ENCODE assay signal across 1 fruit fly cellular context in the genomic region with DNA sequence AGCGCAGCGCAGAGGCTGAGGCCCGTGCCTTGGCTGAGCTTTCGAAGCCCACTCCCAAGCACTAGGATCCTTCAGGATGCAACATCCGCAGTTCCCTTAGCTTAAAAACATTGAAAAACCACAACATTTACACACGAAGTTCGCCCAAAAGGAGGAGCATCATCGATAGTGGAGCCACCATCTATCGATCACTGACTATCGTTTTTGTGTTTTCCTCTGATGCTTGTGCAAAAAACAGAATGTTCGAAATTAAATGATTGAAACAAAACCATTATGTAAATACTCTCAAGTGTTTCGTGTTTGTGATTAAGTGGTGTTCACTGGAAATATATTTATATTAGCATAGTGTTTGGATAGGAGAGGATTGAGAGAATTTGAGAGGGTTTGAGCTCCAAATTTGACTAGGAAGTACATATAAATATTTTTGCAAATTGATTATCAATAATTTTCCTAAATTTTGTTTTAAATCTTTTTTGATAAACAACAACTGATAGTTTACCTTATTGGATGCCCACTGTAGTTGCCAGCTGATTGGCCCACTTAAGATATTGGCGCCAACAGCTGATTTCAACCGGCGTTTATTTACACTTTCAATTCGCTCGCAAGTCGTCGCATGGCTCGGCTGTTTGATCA.
TF ChIP-seq lines count a peak whose summit lies in the region.

A gene (plus strand): TSS at position 580 of the 633 bp plus-strand sequence.

TF ChIP-seq in whole organism, embryonic, 481 proteins besides CTCF, POLR2A, EP300 and RAD21 (continued from another document and continues in another):
- TF ChIP-seq Aef1 (GFP tag; IDR thresholded peaks at IDR 0.05; lab: Robert Waterston, UW) (peak; percentile 55; the same call in 2 of the 3 replicates), pfk (GFP tag; optimal IDR thresholded peaks at IDR 0.05; lab: Kevin White, UChicago) (no peak), NfI (GFP tag; optimal IDR thresholded peaks at IDR 0.05; lab: Kevin White, UChicago) (peak; percentile 65), dpn (GFP tag; optimal IDR thresholded peaks at IDR 0.05; lab: Kevin White, UChicago) (peak; percentile 68 to 76), cato (GFP tag; optimal IDR thresholded peaks at IDR 0.05; lab: Kevin White, UChicago; ENCODE audit: borderline replicate concordance) (peak; percentile 49), Neu2 (GFP tag; optimal IDR thresholded peaks at IDR 0.05; lab: Kevin White, UChicago; ENCODE audit: borderline replicate concordance) (no peak), sd (tag; optimal IDR thresholded peaks at IDR 0.05; lab: Kevin White, UChicago) (peak; percentile 29), ftz-f1 (GFP tag; optimal IDR thresholded peaks at IDR 0.05; lab: Kevin White, UChicago) (no peak), Asciz (GFP tag; optimal IDR thresholded peaks at IDR 0.05; lab: Kevin White, UChicago) (peak; percentile 75), Fer3 (tag; optimal IDR thresholded peaks at IDR 0.05; lab: Kevin White, UChicago) (peak; percentile 73), CG17186 (GFP tag; optimal IDR thresholded peaks at IDR 0.05; lab: Kevin White, UChicago) (peak; percentile 9), CoRest (tag; optimal IDR thresholded peaks at IDR 0.05; lab: Kevin White, UChicago) (peak; percentile 80), lmd (GFP tag; IDR thresholded peaks at IDR 0.05; lab: Robert Waterston, UW) (peak; percentile 64; the same call in 1 of the 2 replicates), CG6854 (GFP tag; optimal IDR thresholded peaks at IDR 0.05; lab: Kevin White, UChicago) (peak; percentile 57), org-1 (GFP tag; optimal IDR thresholded peaks at IDR 0.05; lab: Kevin White, UChicago) (peak; percentile 65), Pdp1 (GFP tag; optimal IDR thresholded peaks at IDR 0.05; lab: Kevin White, UChicago) (peak; percentile 67 to 76), CG30020 (tag; optimal IDR thresholded peaks at IDR 0.05; lab: Kevin White, UChicago) (peak; percentile 10), NC2β (GFP tag; optimal IDR thresholded peaks at IDR 0.05; lab: Kevin White, UChicago) (peak; percentile 59), row (GFP tag; IDR thresholded peaks at IDR 0.05; lab: Robert Waterston, UW) (peak; percentile 87), CG31388 (GFP tag; optimal IDR thresholded peaks at IDR 0.05; lab: Kevin White, UChicago) (peak; percentile 60), Blimp-1 (GFP tag; optimal IDR thresholded peaks at IDR 0.05; lab: Kevin White, UChicago) (peak; percentile 78), otp (GFP tag; IDR thresholded peaks at IDR 0.05; lab: Robert Waterston, UW) (peak; percentile 65; the same call in 1 of the 3 replicates), BEAF-32 (GFP tag; optimal IDR thresholded peaks at IDR 0.05; lab: Kevin White, UChicago) (peak; percentile 48), HLH3B (GFP tag; IDR thresholded peaks at IDR 0.05; lab: Robert Waterston, UW) (peak; percentile 75), ato (GFP tag; IDR thresholded peaks at IDR 0.05; lab: Robert Waterston, UW; ENCODE audit: partially characterized antibody) (no peak), Spps (tag; optimal IDR thresholded peaks at IDR 0.05; lab: Kevin White, UChicago) (peak; percentile 71), pita (GFP tag; optimal IDR thresholded peaks at IDR 0.05; lab: Kevin White, UChicago) (no peak), CG18619 (GFP tag; optimal IDR thresholded peaks at IDR 0.05; lab: Kevin White, UChicago) (peak; percentile 57), CG12744 (GFP tag; optimal IDR thresholded peaks at IDR 0.05; lab: Kevin White, UChicago) (peak; percentile 64), CG11247 (GFP tag; IDR thresholded peaks at IDR 0.05; lab: Robert Waterston, UW) (peak; percentile 39; the same call in 1 of the 2 replicates), NC2α (GFP tag; optimal IDR thresholded peaks at IDR 0.05; lab: Kevin White, UChicago) (no peak), CG11085 (GFP tag; IDR thresholded peaks at IDR 0.05; lab: Robert Waterston, UW) (0 out of 2 replicates have a peak, but pooled peaks have one; percentile 50), danr (GFP tag; IDR thresholded peaks at IDR 0.05; lab: Robert Waterston, UW) (no peak), CG14860 (GFP tag; IDR thresholded peaks at IDR 0.05; lab: Robert Waterston, UW; ENCODE audit: partially characterized antibody) (no peak), Hr51 (GFP tag; optimal IDR thresholded peaks at IDR 0.05; lab: Kevin White, UChicago) (peak; percentile 71 to 82), Eip74EF (GFP tag; optimal IDR thresholded peaks at IDR 0.05; lab: Kevin White, UChicago) (peak in 1 of 2 experiments; percentile 74), CG3163 (GFP tag; optimal IDR thresholded peaks at IDR 0.05; lab: Kevin White, UChicago) (no peak), HLH54F (GFP tag; optimal IDR thresholded peaks at IDR 0.05; lab: Kevin White, UChicago) (peak; percentile 47), CG6791 (GFP tag; IDR thresholded peaks at IDR 0.05; lab: Robert Waterston, UW; ENCODE audit: partially characterized antibody) (0 out of 3 replicates have a peak, but pooled peaks have one; percentile 7), CG17829 (tag; optimal IDR thresholded peaks at IDR 0.05; lab: Kevin White, UChicago) (peak; percentile 83), CG6272 (GFP tag; IDR thresholded peaks at IDR 0.05; lab: Robert Waterston, UW) (no peak), CG18262 (tag; optimal IDR thresholded peaks at IDR 0.05; lab: Kevin White, UChicago) (peak; percentile 83), pros (GFP tag; optimal IDR thresholded peaks at IDR 0.05; lab: Kevin White, UChicago) (peak; percentile 51), Stat92E (GFP tag; optimal IDR thresholded peaks at IDR 0.05; lab: Kevin White, UChicago) (no peak), bowl (GFP tag; IDR thresholded peaks at IDR 0.05; lab: Robert Waterston, UW) (0 out of 2 replicates have a peak, but pooled peaks have one; percentile 38), Ada2b (GFP tag; IDR thresholded peaks at IDR 0.05; lab: Robert Waterston, UW) (peak; percentile 33; the same call in 1 of the 2 replicates), fd64A (GFP tag; optimal IDR thresholded peaks at IDR 0.05; lab: Kevin White, UChicago) (no peak), Mrtf (GFP tag; IDR thresholded peaks at IDR 0.05; lab: Robert Waterston, UW) (peak; percentile 13; the same call in 1 of the 3 replicates), CG12659 (GFP tag; optimal IDR thresholded peaks at IDR 0.05; lab: Kevin White, UChicago) (peak; percentile 67), Hr78 (GFP tag; optimal IDR thresholded peaks at IDR 0.05; lab: Kevin White, UChicago) (peak in 1 of 2 experiments; percentile 15), zf30C (GFP tag; optimal IDR thresholded peaks at IDR 0.05; lab: Kevin White, UChicago) (no peak), CG4424 (GFP tag; optimal IDR thresholded peaks at IDR 0.05; lab: Kevin White, UChicago) (peak; percentile 77), CG12104 (GFP tag; optimal IDR thresholded peaks at IDR 0.05; lab: Kevin White, UChicago) (peak; percentile 61), CG10431 (GFP tag; optimal IDR thresholded peaks at IDR 0.05; lab: Kevin White, UChicago) (peak; percentile 63), seq (GFP tag; IDR thresholded peaks at IDR 0.05; lab: Robert Waterston, UW) (peak; percentile 57; the same call in 1 of the 2 replicates), CG10543 (GFP tag; optimal IDR thresholded peaks at IDR 0.05; lab: Kevin White, UChicago) (peak; percentile 61), CG2202 (tag; optimal IDR thresholded peaks at IDR 0.05; lab: Kevin White, UChicago) (peak; percentile 67), Dek (tag; optimal IDR thresholded peaks at IDR 0.05; lab: Kevin White, UChicago) (peak; percentile 69), crc (GFP tag; optimal IDR thresholded peaks at IDR 0.05; lab: Kevin White, UChicago) (peak; percentile 30), HmgZ (tag; optimal IDR thresholded peaks at IDR 0.05; lab: Kevin White, UChicago) (peak; percentile 70), CG15269 (tag; optimal IDR thresholded peaks at IDR 0.05; lab: Kevin White, UChicago) (peak; percentile 74), Side (GFP tag; optimal IDR thresholded peaks at IDR 0.05; lab: Kevin White, UChicago) (peak; percentile 73), Camta (GFP tag; optimal IDR thresholded peaks at IDR 0.05; lab: Kevin White, UChicago) (peak; percentile 40), Doc2 (GFP tag; IDR thresholded peaks at IDR 0.05; lab: Robert Waterston, UW) (no peak), insv (GFP tag; optimal IDR thresholded peaks at IDR 0.05; lab: Kevin White, UChicago) (peak in 1 of 2 experiments; percentile 32), vvl (GFP tag; IDR thresholded peaks at IDR 0.05; lab: Robert Waterston, UW) (peak; percentile 89), MTF-1 (GFP tag; optimal IDR thresholded peaks at IDR 0.05; lab: Kevin White, UChicago; ENCODE audit: borderline replicate concordance) (peak; percentile 55), Rx (GFP tag; IDR thresholded peaks at IDR 0.05; lab: Robert Waterston, UW) (no peak), CG3407 (GFP tag; optimal IDR thresholded peaks at IDR 0.05; lab: Kevin White, UChicago) (peak; percentile 69), Sin3A (optimal IDR thresholded peaks at IDR 0.05; lab: Kevin White, UChicago) (no peak), CG8478 (optimal IDR thresholded peaks at IDR 0.05; lab: Kevin White, UChicago) (no peak), Optix (GFP tag; IDR thresholded peaks at IDR 0.05; lab: Robert Waterston, UW) (no peak), nmo (GFP tag; optimal IDR thresholded peaks at IDR 0.05; lab: Kevin White, UChicago) (peak; percentile 76), amos (GFP tag; IDR thresholded peaks at IDR 0.05; lab: Robert Waterston, UW; ENCODE audit: partially characterized antibody) (peak; percentile 41; the same call in 1 of the 2 replicates), CG15601 (tag; optimal IDR thresholded peaks at IDR 0.05; lab: Kevin White, UChicago) (peak; percentile 100), pum (GFP tag; optimal IDR thresholded peaks at IDR 0.05; lab: Kevin White, UChicago) (peak; percentile 32), gsb-n (tag; optimal IDR thresholded peaks at IDR 0.05; lab: Kevin White, UChicago) (peak; percentile 64), CG7357 (GFP tag; IDR thresholded peaks at IDR 0.05; lab: Robert Waterston, UW) (peak; percentile 31; the same call in 1 of the 3 replicates), chif (GFP tag; optimal IDR thresholded peaks at IDR 0.05; lab: Kevin White, UChicago) (peak; percentile 46 to 72), emc (GFP tag; optimal IDR thresholded peaks at IDR 0.05; lab: Kevin White, UChicago) (peak; percentile 21), Bdp1 (GFP tag; optimal IDR thresholded peaks at IDR 0.05; lab: Kevin White, UChicago) (peak; percentile 40), lbe (GFP tag; optimal IDR thresholded peaks at IDR 0.05; lab: Kevin White, UChicago) (peak; percentile 76), repo (GFP tag; optimal IDR thresholded peaks at IDR 0.05; lab: Kevin White, UChicago) (peak; percentile 48), yki (optimal IDR thresholded peaks at IDR 0.05; lab: Kevin White, UChicago) (no peak), kah (GFP tag; optimal IDR thresholded peaks at IDR 0.05; lab: Kevin White, UChicago) (peak; percentile 32), CG1024 (GFP tag; IDR thresholded peaks at IDR 0.05; lab: Robert Waterston, UW) (peak; percentile 57; the same call in 1 of the 2 replicates), YL-1 (GFP tag; optimal IDR thresholded peaks at IDR 0.05; lab: Kevin White, UChicago) (no peak), CG12942 (GFP tag; optimal IDR thresholded peaks at IDR 0.05; lab: Kevin White, UChicago) (peak; percentile 23), fru (optimal IDR thresholded peaks at IDR 0.05; lab: Kevin White, UChicago) (no peak), CG7839 (tag; optimal IDR thresholded peaks at IDR 0.05; lab: Kevin White, UChicago) (peak; percentile 83), CG9817 (tag; optimal IDR thresholded peaks at IDR 0.05; lab: Kevin White, UChicago) (peak; percentile 52), so (GFP tag; IDR thresholded peaks at IDR 0.05; lab: Robert Waterston, UW) (0 out of 3 replicates have a peak, but pooled peaks have one; percentile 17), CG3726 (GFP tag; IDR thresholded peaks at IDR 0.05; lab: Robert Waterston, UW) (no peak), CG5245 (GFP tag; optimal IDR thresholded peaks at IDR 0.05; lab: Kevin White, UChicago) (peak; percentile 25), CG10147 (GFP tag; optimal IDR thresholded peaks at IDR 0.05; lab: Kevin White, UChicago) (peak; percentile 70), CG13123 (GFP tag; optimal IDR thresholded peaks at IDR 0.05; lab: Kevin White, UChicago) (peak; percentile 63), CG7786 (GFP tag; optimal IDR thresholded peaks at IDR 0.05; lab: Kevin White, UChicago) (peak; percentile 39), TFAM (GFP tag; optimal IDR thresholded peaks at IDR 0.05; lab: Kevin White, UChicago) (no peak), Ets65A (GFP tag; lab: Kevin White, UChicago) (peak; percentile 55), Oaz (GFP tag; IDR thresholded peaks at IDR 0.05; lab: Robert Waterston, UW) (peak; percentile 42; the same call in 1 of the 2 replicates), HLHmδ (GFP tag; optimal IDR thresholded peaks at IDR 0.05; lab: Kevin White, UChicago) (no peak), CG3995 (GFP tag; optimal IDR thresholded peaks at IDR 0.05; lab: Kevin White, UChicago) (peak; percentile 29), CG17802 (tag; optimal IDR thresholded peaks at IDR 0.05; lab: Kevin White, UChicago) (peak; percentile 23), CG6175 (GFP tag; IDR thresholded peaks at IDR 0.05; lab: Robert Waterston, UW) (no peak), sug (tag; optimal IDR thresholded peaks at IDR 0.05; lab: Kevin White, UChicago) (peak; percentile 57), Taf1 (GFP tag; IDR thresholded peaks at IDR 0.05; lab: Robert Waterston, UW) (no peak), Atf-2 (GFP tag; optimal IDR thresholded peaks at IDR 0.05; lab: Kevin White, UChicago) (peak; percentile 56), Nf-YC (tag; optimal IDR thresholded peaks at IDR 0.05; lab: Kevin White, UChicago) (peak; percentile 70), vfl (GFP tag; optimal IDR thresholded peaks at IDR 0.05; lab: Kevin White, UChicago) (no peak), CG10462 (GFP tag; optimal IDR thresholded peaks at IDR 0.05; lab: Kevin White, UChicago) (peak; percentile 69), E2f2 (GFP tag; IDR thresholded peaks at IDR 0.05; lab: Robert Waterston, UW) (peak; percentile 66), CG7928 (GFP tag; optimal IDR thresholded peaks at IDR 0.05; lab: Kevin White, UChicago) (peak; percentile 21), D19A (tag; optimal IDR thresholded peaks at IDR 0.05; lab: Kevin White, UChicago) (peak; percentile 77), H2.0 (GFP tag; IDR thresholded peaks at IDR 0.05; lab: Robert Waterston, UW) (peak; percentile 66), shn (GFP tag; optimal IDR thresholded peaks at IDR 0.05; lab: Kevin White, UChicago) (peak; percentile 39), fd96Cb (tag; optimal IDR thresholded peaks at IDR 0.05; lab: Kevin White, UChicago) (peak; percentile 70), nerfin-1 (tag; optimal IDR thresholded peaks at IDR 0.05; lab: Kevin White, UChicago) (peak; percentile 72), gsb (GFP tag; IDR thresholded peaks at IDR 0.05; lab: Robert Waterston, UW) (peak; percentile 5; the same call in 1 of the 2 replicates), Lpt (GFP tag; optimal IDR thresholded peaks at IDR 0.05; lab: Kevin White, UChicago) (no peak), CG13424 (tag; optimal IDR thresholded peaks at IDR 0.05; lab: Kevin White, UChicago) (peak; percentile 77)
